Fruit fly (Drosophila melanogaster): Measurements from ENCODE around the gene Rbm13.

DNA sequence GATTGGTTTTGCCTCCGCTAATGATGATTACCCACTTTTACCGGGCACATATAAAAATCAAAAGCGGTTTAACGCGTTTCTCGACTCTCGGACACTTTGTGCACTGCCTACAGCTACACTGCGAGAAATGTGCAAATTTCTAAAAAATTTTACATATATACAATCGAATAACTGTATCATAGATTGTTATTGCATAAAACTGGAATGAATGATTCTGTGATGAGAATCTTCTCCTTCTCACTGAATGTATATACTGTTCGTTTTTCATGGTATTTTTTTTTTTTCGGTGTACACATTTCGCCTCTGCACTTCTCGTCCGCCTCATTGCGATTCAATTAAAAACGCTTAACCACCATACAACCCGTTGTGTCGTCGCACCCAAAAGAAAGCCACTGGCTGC, 40.2 kb upstream of the Rbm13 start:
- TF ChIP-seq CTCF (optimal IDR thresholded peaks at IDR 0.05) (no peak), CG8478 (optimal IDR thresholded peaks at IDR 0.05) (no peak)
